Worm (Caenorhabditis elegans) whole organism, young adult: Measurements from ENCODE around the gene fkb-6.
A peak's percentile ranks its signal among the peaks of the same experiment; 100 is the strongest.

Experiments
- B0035.1 ChIP-seq: sonication (generic microtip); optimal IDR thresholded peaks from 2 replicates; lab custom pipeline; 2016; ENCODE audit warnings: missing genetic modification characterization, mild to moderate bottlenecking, missing compliant biosample characterization, missing genotype, missing genetic modification reagents
- B0261.1 ChIP-seq: sonication (generic microtip); optimal IDR thresholded peaks from 2 replicates; lab custom pipeline; 2016; ENCODE audit warnings: mild to moderate bottlenecking, missing genetic modification characterization, moderate library complexity, missing compliant biosample characterization
- C06A6.2 ChIP-seq: fragments of 200-800 bp; sonication (Bioruptor generic); conservative IDR thresholded peaks from 2 replicates; pipeline ENCODE4 v1.3.6; 2022; ENCODE audit warnings: missing genetic modification characterization, missing compliant biosample characterization
- C17E4.6 ChIP-seq: fragments of 200-800 bp; sonication (Bioruptor generic); IDR thresholded peaks from 2 replicates; pipeline ENCODE4 v1.3.6; 2022; ENCODE audit warnings: missing genetic modification reagents, missing genetic modification characterization, missing compliant biosample characterization
- F10E7.11 ChIP-seq: sonication (generic microtip); optimal IDR thresholded peaks from 2 replicates; lab custom pipeline; 2017; ENCODE audit warnings: mild to moderate bottlenecking, missing genetic modification characterization, moderate library complexity, missing compliant biosample characterization
- F52B5.7 ChIP-seq: sonication (generic microtip); optimal IDR thresholded peaks from 2 replicates; lab custom pipeline; 2016; ENCODE audit warnings: mild to moderate bottlenecking, missing genetic modification characterization, missing compliant biosample characterization
- F55B11.4 ChIP-seq: sonication (generic microtip); optimal IDR thresholded peaks from 2 replicates; lab custom pipeline; 2016; ENCODE audit warnings: missing compliant biosample characterization, missing genetic modification characterization, borderline replicate concordance; ENCODE audit not compliant: insufficient read depth
- K12H6.12 ChIP-seq: fragments of 200-800 bp; sonication (Bioruptor generic); optimal IDR thresholded peaks from 2 replicates; lab custom pipeline; 2018; ENCODE audit warnings: mild to moderate bottlenecking, missing genetic modification characterization, missing compliant biosample characterization
- T26A5.8 ChIP-seq: sonication (generic microtip); optimal IDR thresholded peaks from 2 replicates; lab custom pipeline; 2016; ENCODE audit warnings: missing genetic modification characterization, missing compliant biosample characterization
- Y53G8AR.9 ChIP-seq: fragments of 200-800 bp; sonication (Bioruptor generic); conservative IDR thresholded peaks from 2 replicates; pipeline ENCODE4 v1.3.6; 2022; ENCODE audit warnings: missing genetic modification reagents, missing genetic modification characterization, missing compliant biosample characterization
- Y67H2A.10 ChIP-seq: fragments of 200-800 bp; sonication (Bioruptor generic); conservative IDR thresholded peaks from 2 replicates; pipeline ENCODE4 v1.3.6; 2022; ENCODE audit warnings: missing genetic modification reagents, missing genetic modification characterization, missing compliant biosample characterization
- Y79H2A.3 ChIP-seq: fragments of 200-800 bp; sonication (Bioruptor generic); conservative IDR thresholded peaks from 2 replicates; pipeline ENCODE4 v1.3.6; 2022; ENCODE audit warnings: missing genetic modification reagents, missing genetic modification characterization, missing compliant biosample characterization
- aptf-2 ChIP-seq: fragments of 200-800 bp; sonication (Bioruptor generic); conservative IDR thresholded peaks from 2 replicates; pipeline ENCODE4 v1.3.6; 2022; ENCODE audit warnings: missing genetic modification reagents, missing genetic modification characterization, missing compliant biosample characterization
- bed-1 ChIP-seq: fragments of 200-800 bp; sonication (Bioruptor generic); IDR thresholded peaks from 2 replicates; pipeline ENCODE4 v1.3.6; 2022; ENCODE audit warnings: missing genetic modification reagents, missing genetic modification characterization, missing compliant biosample characterization
- cebp-2 ChIP-seq: fragments of 200-800 bp; sonication (Bioruptor generic); IDR thresholded peaks from 2 replicates; pipeline ENCODE4 v1.3.6; 2022; ENCODE audit warnings: missing genetic modification characterization, missing compliant biosample characterization
- ceh-27 ChIP-seq: fragments of 200-800 bp; sonication (Bioruptor generic); optimal IDR thresholded peaks from 2 replicates; lab custom pipeline; 2018; ENCODE audit warnings: mild to moderate bottlenecking, missing genetic modification characterization, moderate library complexity, missing compliant biosample characterization
- ceh-40 ChIP-seq: fragments of 200-800 bp; sonication (Bioruptor generic); IDR thresholded peaks from 2 replicates; pipeline ENCODE4 v1.3.6; 2022; ENCODE audit warnings: missing genetic modification characterization, missing compliant biosample characterization
- ceh-58 ChIP-seq: fragments of 200-800 bp; sonication (Bioruptor generic); IDR thresholded peaks from 2 replicates; pipeline ENCODE4 v1.3.6; 2022; ENCODE audit warnings: missing genetic modification characterization, missing compliant biosample characterization
- ceh-91 ChIP-seq: fragments of 200-800 bp; sonication (Bioruptor generic); IDR thresholded peaks from 2 replicates; pipeline ENCODE4 v1.3.6; 2022; ENCODE audit warnings: missing genetic modification reagents, missing genetic modification characterization, missing compliant biosample characterization
- dpff-1 ChIP-seq: sonication (generic microtip); optimal IDR thresholded peaks from 2 replicates; lab custom pipeline; 2017; ENCODE audit warnings: mild to moderate bottlenecking, missing genetic modification characterization, missing compliant biosample characterization
- egl-44 ChIP-seq: fragments of 200-800 bp; sonication (Bioruptor generic); IDR thresholded peaks from 2 replicates; pipeline ENCODE4 v1.3.6; 2022; ENCODE audit warnings: missing genetic modification reagents, missing genetic modification characterization, missing compliant biosample characterization
- egrh-3 ChIP-seq: fragments of 200-800 bp; sonication (Bioruptor generic); IDR thresholded peaks from 2 replicates; pipeline ENCODE4 v1.3.6; 2022; ENCODE audit warnings: missing genetic modification reagents, missing genetic modification characterization, missing compliant biosample characterization
- ekl-4 ChIP-seq: fragments of 200-800 bp; sonication (Bioruptor generic); IDR thresholded peaks from 2 replicates; pipeline ENCODE4 v1.3.6; 2022; ENCODE audit warnings: missing genetic modification reagents, missing genetic modification characterization, missing compliant biosample characterization
- hmg-1.2 ChIP-seq: fragments of 200-800 bp; sonication (Bioruptor generic); IDR thresholded peaks from 2 replicates; pipeline ENCODE4 v1.3.6; 2022; ENCODE audit warnings: missing genetic modification reagents, missing genetic modification characterization, missing compliant biosample characterization
- hmg-20 ChIP-seq: fragments of 200-800 bp; sonication (Bioruptor generic); IDR thresholded peaks from 2 replicates; pipeline ENCODE4 v1.3.6; 2022; ENCODE audit warnings: missing genetic modification reagents, missing genetic modification characterization, missing compliant biosample characterization
- hrde-1 ChIP-seq: sonication (generic microtip); optimal IDR thresholded peaks from 2 replicates; lab custom pipeline; 2016; ENCODE audit warnings: missing genetic modification characterization, mild to moderate bottlenecking, missing compliant biosample characterization, moderate library complexity, missing genotype, missing genetic modification reagents, borderline replicate concordance
- lag-1 ChIP-seq: fragments of 200-800 bp; sonication (Bioruptor generic); IDR thresholded peaks from 2 replicates; pipeline ENCODE4 v1.3.6; 2022; ENCODE audit warnings: missing genetic modification reagents, missing genetic modification characterization, missing compliant biosample characterization
- let-526 ChIP-seq: fragments of 200-800 bp; sonication (Bioruptor generic); IDR thresholded peaks from 2 replicates; pipeline ENCODE4 v1.3.6; 2022; ENCODE audit warnings: missing genetic modification reagents, missing genetic modification characterization, missing compliant biosample characterization
- lin-26 ChIP-seq: fragments of 200-800 bp; sonication (Bioruptor generic); IDR thresholded peaks from 2 replicates; pipeline ENCODE4 v1.3.6; 2022; ENCODE audit warnings: missing genetic modification reagents, missing genetic modification characterization, missing compliant biosample characterization
- lsy-27 ChIP-seq: sonication (generic microtip); optimal IDR thresholded peaks from 2 replicates; lab custom pipeline; 2017; ENCODE audit warnings: missing genetic modification characterization, mild to moderate bottlenecking, missing compliant biosample characterization, antibody characterized with exemption, missing genotype, borderline replicate concordance; ENCODE audit not compliant: insufficient read depth
- madf-6 ChIP-seq: fragments of 200-800 bp; sonication (Bioruptor generic); IDR thresholded peaks from 2 replicates; pipeline ENCODE4 v1.3.6; 2022; ENCODE audit warnings: missing genetic modification reagents, missing genetic modification characterization, missing compliant biosample characterization
- mcd-1 ChIP-seq: fragments of 200-800 bp; sonication (Bioruptor generic); IDR thresholded peaks from 2 replicates; pipeline ENCODE4 v1.3.6; 2022; ENCODE audit warnings: missing genetic modification reagents, missing genetic modification characterization, missing compliant biosample characterization
- mes-4 ChIP-seq: sonication (generic microtip); optimal IDR thresholded peaks from 2 replicates; lab custom pipeline; 2016; ENCODE audit warnings: missing genotype, missing genetic modification characterization, missing compliant biosample characterization
- nhr-120 ChIP-seq: fragments of 200-800 bp; sonication (Bioruptor generic); IDR thresholded peaks from 2 replicates; pipeline ENCODE4 v1.3.6; 2022; ENCODE audit warnings: missing genetic modification characterization, missing compliant biosample characterization
- nhr-179 ChIP-seq: sonication (generic microtip); optimal IDR thresholded peaks from 2 replicates; lab custom pipeline; 2016; ENCODE audit warnings: mild to moderate bottlenecking, missing genetic modification characterization, missing compliant biosample characterization
- nhr-90 ChIP-seq: sonication (generic microtip); optimal IDR thresholded peaks from 2 replicates; lab custom pipeline; 2016; ENCODE audit warnings: missing genotype, mild to moderate bottlenecking, missing genetic modification characterization, missing compliant biosample characterization
- snpc-1.1 ChIP-seq: sonication (generic microtip); optimal IDR thresholded peaks from 2 replicates; lab custom pipeline; 2017; ENCODE audit warnings: missing genetic modification characterization, mild to moderate bottlenecking, missing compliant biosample characterization, antibody characterized with exemption, moderate library complexity, missing genotype, missing genetic modification reagents; ENCODE audit not compliant: insufficient read depth
- snpc-1.3 ChIP-seq: sonication (generic microtip); optimal IDR thresholded peaks from 2 replicates; lab custom pipeline; 2017; ENCODE audit warnings: missing genetic modification characterization, mild to moderate bottlenecking, missing compliant biosample characterization, antibody characterized with exemption, moderate library complexity, missing genotype, missing genetic modification reagents; ENCODE audit not compliant: insufficient read depth
- snpc-4 ChIP-seq, 5 experiments: fragments of 150-350 bp in 1 of 5; sonication (generic microtip) in 4 of 5; optimal IDR thresholded peaks; 2 replicates each; lab custom pipeline; 2014 to 2018; ENCODE audit warnings: missing genetic modification characterization in 5 of 5, missing biosample characterization in 3 of 5, antibody characterized with exemption in 2 of 5, mild to moderate bottlenecking in 2 of 5, missing compliant biosample characterization in 2 of 5, missing genotype in 2 of 5, moderate library complexity in 2 of 5, missing genetic modification reagents in 1 of 5
- tlf-1 ChIP-seq: fragments of 200-800 bp; sonication (Bioruptor generic); optimal IDR thresholded peaks from 2 replicates; lab custom pipeline; 2018; ENCODE audit warnings: mild to moderate bottlenecking, missing genetic modification characterization, missing compliant biosample characterization
- unc-62 ChIP-seq: fragments of 150-350 bp; optimal IDR thresholded peaks from 2 replicates; lab custom pipeline; 2014; ENCODE audit warnings: missing biosample characterization, missing genetic modification reagents, missing genetic modification characterization
- zim-3 ChIP-seq: sonication (generic microtip); optimal IDR thresholded peaks from 2 replicates; lab custom pipeline; 2017; ENCODE audit warnings: mild to moderate bottlenecking, missing genetic modification characterization, moderate library complexity, missing compliant biosample characterization
- ztf-18 ChIP-seq: sonication (generic microtip); optimal IDR thresholded peaks from 2 replicates; lab custom pipeline; 2016; ENCODE audit warnings: missing genotype, mild to moderate bottlenecking, missing genetic modification characterization, missing compliant biosample characterization
- ztf-22 ChIP-seq: fragments of 200-800 bp; sonication (Bioruptor generic); optimal IDR thresholded peaks from 2 replicates; lab custom pipeline; 2018; ENCODE audit warnings: mild to moderate bottlenecking, missing genetic modification characterization, moderate library complexity, missing compliant biosample characterization
- ztf-26 ChIP-seq: sonication (generic microtip); optimal IDR thresholded peaks from 2 replicates; lab custom pipeline; 2017; ENCODE audit warnings: missing genetic modification characterization, missing compliant biosample characterization

Gene fkb-6

ce11 chrV:20837765-20838164 lies 8.2 kb upstream of the fkb-6 start, which contains the start of gene mrps-12 (continued):
- no peak for TF ChIP-seq nhr-120
- no peak for TF ChIP-seq ceh-58
- TF ChIP-seq C06A6.2, result no peak
- no peak for TF ChIP-seq cebp-2 (GFP tag; lab: Robert Waterston, UW)
- no peak for TF ChIP-seq unc-62 (GFP tag; lab: Kevin White, UChicago)
- no peak for TF ChIP-seq egrh-3 (GFP tag; lab: Robert Waterston, UW)
- no peak for TF ChIP-seq lin-26
- TF ChIP-seq madf-6 (GFP tag; lab: Robert Waterston, UW), result peak; percentile 31; the same call in 1 of the 2 replicates
- TF ChIP-seq B0035.1 (tag; lab: Kevin White, UChicago), result no peak
- TF ChIP-seq B0261.1, result no peak
- no peak for TF ChIP-seq Y67H2A.10 (GFP tag; lab: Robert Waterston, UW)
- no peak for TF ChIP-seq ztf-22 (GFP tag; lab: Kevin White, UChicago)
- no peak for TF ChIP-seq mes-4 (tag; lab: Kevin White, UChicago)
- no peak for TF ChIP-seq aptf-2 (GFP tag; lab: Robert Waterston, UW)
- no peak for TF ChIP-seq egl-44 (GFP tag; lab: Robert Waterston, UW)
- TF ChIP-seq K12H6.12 (tag; lab: Kevin White, UChicago), result no peak
- TF ChIP-seq F52B5.7 (tag; lab: Kevin White, UChicago), result no peak
- no peak for TF ChIP-seq nhr-179
- TF ChIP-seq F55B11.4 (tag; lab: Kevin White, UChicago), result no peak
- TF ChIP-seq dpff-1, result peak; percentile 20

ce11 chrV:20838565-20838964 lies 7.4 kb upstream of the fkb-6 start, which contains the start of gene exos-7:
Gene exos-7, plus strand, starts transcription at chrV:20838865.
- TF ChIP-seq snpc-4 (GFP tag; optimal IDR thresholded peaks at IDR 0.05; lab: Kevin White, UChicago) (no peak), snpc-4 (tag; optimal IDR thresholded peaks at IDR 0.05; lab: Kevin White, UChicago) (no peak), C17E4.6 (GFP tag; lab: Robert Waterston, UW) (no peak), lag-1 (GFP tag; lab: Robert Waterston, UW) (no peak), Y53G8AR.9 (GFP tag; lab: Robert Waterston, UW) (no peak), nhr-90 (no peak), snpc-1.1 (no peak), cebp-2 (GFP tag; lab: Robert Waterston, UW) (no peak), hmg-20 (GFP tag; lab: Robert Waterston, UW) (no peak), unc-62 (GFP tag; lab: Kevin White, UChicago) (no peak), ceh-91 (GFP tag; lab: Robert Waterston, UW) (no peak), lsy-27 (no peak), ztf-26 (tag; lab: Kevin White, UChicago) (no peak), mcd-1 (no peak), tlf-1 (GFP tag; lab: Kevin White, UChicago) (no peak), mes-4 (tag; lab: Kevin White, UChicago) (no peak), ceh-58 (no peak), ceh-27 (GFP tag; lab: Kevin White, UChicago) (no peak), T26A5.8 (tag; lab: Kevin White, UChicago) (no peak), let-526 (GFP tag; lab: Robert Waterston, UW) (no peak), F10E7.11 (tag; lab: Kevin White, UChicago) (no peak)
- TF ChIP-seq, all 124 proteins: peak for 0

- TF ChIP-seq hrde-1 (tag; lab: Kevin White, UChicago) (no peak), F55B11.4 (tag; lab: Kevin White, UChicago) (no peak), ceh-58 (no peak), bed-1 (GFP tag; lab: Robert Waterston, UW) (no peak), dpff-1 (no peak), snpc-1.3 (tag; lab: Kevin White, UChicago) (no peak), ceh-40 (no peak), T26A5.8 (tag; lab: Kevin White, UChicago) (no peak), Y79H2A.3 (GFP tag; lab: Robert Waterston, UW) (no peak), madf-6 (GFP tag; lab: Robert Waterston, UW) (no peak), ztf-18 (no peak), hmg-1.2 (GFP tag; lab: Robert Waterston, UW) (no peak), aptf-2 (GFP tag; lab: Robert Waterston, UW) (no peak), zim-3 (peak; percentile 18), ekl-4 (0 out of 2 replicates have a peak, but pooled peaks have one; percentile 27)
These were observed 4.5 kb upstream of the fkb-6 start for ce11 chrV:20841484-20841883.
